Fruit fly (Drosophila melanogaster): ENCODE results near the gene CG31643.

CG31643 gene

DNA sequence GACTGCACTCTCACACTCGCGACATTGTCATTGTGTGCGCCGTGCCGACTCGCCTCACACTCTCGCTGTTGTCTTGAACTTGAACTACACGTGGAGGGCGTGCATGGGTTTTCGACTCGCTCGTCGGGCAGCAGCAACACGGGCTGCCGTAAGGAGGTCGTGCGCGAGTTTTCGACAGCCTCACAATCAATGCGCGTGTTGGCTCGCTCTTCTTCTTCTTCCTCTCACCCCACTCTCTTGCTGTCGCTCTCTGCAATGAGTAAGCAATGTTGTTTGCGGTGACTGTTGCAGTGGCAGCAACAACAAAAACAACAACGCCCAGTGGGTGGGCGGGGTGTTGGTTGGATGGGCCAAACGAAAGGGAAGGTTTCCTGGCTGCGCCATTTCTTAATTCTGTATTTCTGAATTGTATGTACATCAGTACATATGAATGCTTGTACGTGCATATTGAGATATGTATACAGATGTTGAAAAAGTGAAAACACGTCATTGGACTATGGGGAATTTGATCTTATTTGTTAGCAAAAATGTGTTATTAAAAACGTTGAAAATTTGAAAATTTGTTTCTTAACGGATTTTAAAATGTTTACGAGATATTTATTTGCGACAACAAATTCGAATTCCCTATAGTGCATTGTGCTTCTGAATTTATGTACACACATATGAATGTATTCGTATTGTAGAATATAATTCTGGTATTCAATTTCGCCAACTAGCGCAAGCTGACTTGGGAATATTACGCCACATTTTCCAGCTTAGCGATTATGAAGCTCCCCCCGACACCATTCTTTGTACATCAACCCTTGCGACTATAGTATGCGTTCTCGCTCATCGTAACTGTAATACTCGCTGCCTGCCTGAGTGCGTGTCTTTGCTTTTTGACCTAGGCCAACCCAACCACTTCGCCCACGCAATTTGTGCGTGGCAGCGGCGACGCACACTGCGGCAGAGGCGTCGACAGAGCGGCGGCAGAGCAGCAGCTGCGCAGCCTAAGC is 50.8 kb downstream of the CG31643 start (continued):
- peak; percentile 74 for TF ChIP-seq ci (GFP tag; IDR thresholded peaks at IDR 0.05)
- peak; percentile 42 for TF ChIP-seq hbn (GFP tag; IDR thresholded peaks at IDR 0.05; ENCODE audit: partially characterized antibody)
- peak; percentile 71 for TF ChIP-seq run (tag; optimal IDR thresholded peaks at IDR 0.05)
- TF ChIP-seq CG13624 (GFP tag; optimal IDR thresholded peaks at IDR 0.05) = peak; percentile 23
- TF ChIP-seq schlank (tag; optimal IDR thresholded peaks at IDR 0.05) = no peak
- peak; percentile 15 for TF ChIP-seq CG1603 (tag; optimal IDR thresholded peaks at IDR 0.05)
- TF ChIP-seq maf-S (GFP tag; optimal IDR thresholded peaks at IDR 0.05) = no peak
- peak; percentile 19 for TF ChIP-seq Asciz (GFP tag; optimal IDR thresholded peaks at IDR 0.05)
- TF ChIP-seq ap (GFP tag; IDR thresholded peaks at IDR 0.05) = no peak
- no peak for TF ChIP-seq dimm (GFP tag; IDR thresholded peaks at IDR 0.05)
- TF ChIP-seq sim (GFP tag; IDR thresholded peaks at IDR 0.05) = peak; percentile 34; the same call in 1 of the 2 replicates
- TF ChIP-seq CHES-1-like (GFP tag; optimal IDR thresholded peaks at IDR 0.05) = no peak
- TF ChIP-seq CG2678 (tag; optimal IDR thresholded peaks at IDR 0.05) = peak; percentile 30
- TF ChIP-seq sug (tag; optimal IDR thresholded peaks at IDR 0.05) = peak; percentile 79
- no peak for TF ChIP-seq Xbp1 (GFP tag; optimal IDR thresholded peaks at IDR 0.05)
- TF ChIP-seq CG3065 (GFP tag; optimal IDR thresholded peaks at IDR 0.05) = peak; percentile 46
- TF ChIP-seq CG12744 (GFP tag; optimal IDR thresholded peaks at IDR 0.05) = no peak
- peak; percentile 95; the same call in 2 of the 3 replicates for TF ChIP-seq CG2199 (GFP tag; IDR thresholded peaks at IDR 0.05)
- TF ChIP-seq Dip3 (GFP tag; optimal IDR thresholded peaks at IDR 0.05) = no peak
- no peak for TF ChIP-seq phol (tag; optimal IDR thresholded peaks at IDR 0.05)
- TF ChIP-seq pzg (GFP tag; optimal IDR thresholded peaks at IDR 0.05) = no peak
- TF ChIP-seq dpn (GFP tag; optimal IDR thresholded peaks at IDR 0.05) = peak in 1 of 2 experiments; percentile 12
- no peak for TF ChIP-seq Lim3 (GFP tag; IDR thresholded peaks at IDR 0.05)
- peak; percentile 10 for TF ChIP-seq dmrt99B (tag; optimal IDR thresholded peaks at IDR 0.05)
- TF ChIP-seq H15 (GFP tag; IDR thresholded peaks at IDR 0.05) = no peak
- TF ChIP-seq CG17912 (GFP tag; optimal IDR thresholded peaks at IDR 0.05) = peak; percentile 43
- TF ChIP-seq trh (GFP tag; optimal IDR thresholded peaks at IDR 0.05) = no peak
- peak; percentile 53 for TF ChIP-seq CG4328 (GFP tag; optimal IDR thresholded peaks at IDR 0.05)
- TF ChIP-seq pum (GFP tag; optimal IDR thresholded peaks at IDR 0.05) = no peak
- TF ChIP-seq Blimp-1 (GFP tag; optimal IDR thresholded peaks at IDR 0.05) = peak; percentile 97
- peak; percentile 44 for TF ChIP-seq Side (GFP tag; optimal IDR thresholded peaks at IDR 0.05)
- TF ChIP-seq CG8924 (tag; optimal IDR thresholded peaks at IDR 0.05) = peak; percentile 62
- no peak for TF ChIP-seq Dip2 (GFP tag; IDR thresholded peaks at IDR 0.05)
- no peak for TF ChIP-seq emc (GFP tag; optimal IDR thresholded peaks at IDR 0.05)
- TF ChIP-seq CG3995 (GFP tag; optimal IDR thresholded peaks at IDR 0.05) = no peak
- no peak for TF ChIP-seq klu (GFP tag; IDR thresholded peaks at IDR 0.05)
- peak; percentile 18 for TF ChIP-seq CG13775 (GFP tag; optimal IDR thresholded peaks at IDR 0.05)
- no peak for TF ChIP-seq Ets97D (GFP tag; optimal IDR thresholded peaks at IDR 0.05)
- TF ChIP-seq BtbVII (GFP tag; optimal IDR thresholded peaks at IDR 0.05) = no peak
- no peak for TF ChIP-seq dmrt11E (tag; optimal IDR thresholded peaks at IDR 0.05)
- peak in 1 of 2 experiments; percentile 13 for TF ChIP-seq bsh (GFP tag; optimal IDR thresholded peaks at IDR 0.05)
- peak in 1 of 2 experiments; percentile 73 for TF ChIP-seq insv (GFP tag; optimal IDR thresholded peaks at IDR 0.05)
- no peak for TF ChIP-seq luna (GFP tag; optimal IDR thresholded peaks at IDR 0.05)
- TF ChIP-seq z (GFP tag; IDR thresholded peaks at IDR 0.05) = peak; percentile 91
- TF ChIP-seq CG10543 (GFP tag; optimal IDR thresholded peaks at IDR 0.05) = peak; percentile 98
- no peak for TF ChIP-seq CG1602 (GFP tag; optimal IDR thresholded peaks at IDR 0.05)
- no peak for TF ChIP-seq CG10321 (GFP tag; IDR thresholded peaks at IDR 0.05)
- peak; percentile 95 for TF ChIP-seq sr (GFP tag; IDR thresholded peaks at IDR 0.05)

Data from whole organism, embryonic.